Fruit fly (Drosophila melanogaster): Measurements from ENCODE around the gene CG3437.

Gene CG3437

DNA sequence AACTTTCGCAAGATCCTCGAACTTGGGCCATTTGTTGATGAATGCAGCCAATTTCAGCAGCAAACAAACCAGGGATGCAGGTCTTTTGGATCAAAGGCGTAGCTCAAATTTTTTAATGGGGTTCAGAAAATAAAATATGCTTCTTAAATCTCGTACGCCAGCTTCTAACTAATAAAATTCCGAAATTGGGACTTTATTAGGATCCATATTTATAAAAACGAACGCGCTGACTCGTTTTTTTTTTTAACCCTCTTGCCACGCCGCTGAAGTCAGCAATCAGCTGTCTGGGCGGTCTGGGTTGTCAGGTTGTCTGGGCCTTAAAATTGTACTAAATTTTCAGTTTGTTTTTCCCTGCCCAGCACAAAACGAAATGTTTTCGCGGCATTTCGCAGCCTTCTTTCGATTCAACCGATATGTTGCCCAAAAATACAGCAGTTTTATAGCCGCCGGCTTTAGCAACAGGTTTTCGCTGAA lies at the start of gene CG3437:
Gene CG3437, minus strand, starts transcription at position 51 of the 474 bp plus-strand sequence.
- TF ChIP-seq CG17801 (GFP tag; optimal IDR thresholded peaks at IDR 0.05; ENCODE audit: partially characterized antibody): peak; percentile 94

DNA sequence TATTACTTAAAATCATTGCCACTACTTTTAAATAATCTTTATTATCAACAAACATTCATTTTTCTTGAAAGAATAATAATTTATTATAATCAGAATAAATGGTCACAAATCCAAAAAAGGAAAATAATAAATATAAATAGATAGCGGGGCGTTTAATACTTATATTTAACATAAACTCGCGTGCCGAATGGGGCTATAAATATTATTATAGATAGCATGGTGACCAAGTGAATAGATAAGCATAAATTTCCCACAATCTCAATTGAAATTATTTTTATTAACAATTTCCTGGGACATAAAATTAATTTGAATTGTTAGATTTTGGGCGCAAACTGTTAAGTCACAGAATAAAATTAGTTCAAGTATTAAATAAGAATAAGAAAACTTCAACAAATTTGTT lies 49.0 kb upstream of the CG3437 start:
- TF ChIP-seq CG17801 (GFP tag; optimal IDR thresholded peaks at IDR 0.05; ENCODE audit: partially characterized antibody): no peak

DNA sequence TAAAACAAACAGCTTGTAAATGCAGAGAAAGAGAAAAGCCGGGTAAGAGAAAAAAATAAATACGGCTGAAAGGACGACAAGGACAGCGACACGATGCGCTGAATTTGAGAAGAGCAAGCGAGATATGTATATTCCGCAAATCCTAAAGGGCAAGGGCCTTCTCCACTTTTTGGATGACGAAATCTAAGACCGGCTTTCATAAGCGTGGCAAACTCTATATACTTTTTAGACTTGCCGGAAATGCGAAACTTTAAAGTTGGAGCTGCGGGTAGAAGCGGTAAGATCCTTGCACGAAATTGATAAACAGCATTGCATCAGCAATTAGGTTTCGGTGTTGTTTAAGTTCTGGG lies 48.2 kb upstream of the CG3437 start:
- no peak for TF ChIP-seq CG17801 (GFP tag; optimal IDR thresholded peaks at IDR 0.05; ENCODE audit: partially characterized antibody)

DNA sequence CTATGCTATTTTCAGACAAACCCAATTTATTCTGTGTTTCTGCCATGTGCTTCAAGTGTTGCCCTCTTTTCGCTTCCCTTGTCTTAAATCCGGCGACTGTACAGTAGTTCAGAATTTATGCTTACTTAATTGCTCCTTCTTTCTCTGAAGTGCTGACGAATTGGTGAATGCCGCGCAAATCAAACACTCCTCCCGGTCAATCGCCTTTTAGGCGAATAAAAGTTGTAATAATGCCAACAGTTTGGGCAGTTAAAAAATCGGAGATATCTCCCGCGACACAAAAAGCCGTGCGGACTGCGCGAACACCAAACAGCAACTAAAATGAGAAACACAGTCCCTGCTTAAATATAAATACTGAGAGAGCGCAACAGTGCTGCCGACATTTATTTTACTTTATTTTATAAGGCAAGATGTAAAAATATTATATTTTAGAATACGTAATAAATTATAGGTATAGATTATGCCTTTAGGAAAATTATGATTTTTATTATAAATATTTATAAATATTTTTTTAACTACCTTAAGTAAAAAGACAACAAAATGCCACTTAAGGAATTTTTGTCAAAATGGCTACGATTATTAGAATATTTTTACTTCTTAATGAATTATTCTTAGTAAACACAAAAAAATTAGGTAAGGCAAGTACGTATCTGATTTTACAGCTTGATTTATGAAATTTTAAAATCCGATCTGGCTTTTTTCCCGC lies 47.7 kb upstream of the CG3437 start, which contains the start of gene path:
Gene path, minus strand, starts transcription at position 322 of the 706 bp plus-strand sequence.
- no peak for TF ChIP-seq CG17801 (GFP tag; optimal IDR thresholded peaks at IDR 0.05; ENCODE audit: partially characterized antibody)

DNA sequence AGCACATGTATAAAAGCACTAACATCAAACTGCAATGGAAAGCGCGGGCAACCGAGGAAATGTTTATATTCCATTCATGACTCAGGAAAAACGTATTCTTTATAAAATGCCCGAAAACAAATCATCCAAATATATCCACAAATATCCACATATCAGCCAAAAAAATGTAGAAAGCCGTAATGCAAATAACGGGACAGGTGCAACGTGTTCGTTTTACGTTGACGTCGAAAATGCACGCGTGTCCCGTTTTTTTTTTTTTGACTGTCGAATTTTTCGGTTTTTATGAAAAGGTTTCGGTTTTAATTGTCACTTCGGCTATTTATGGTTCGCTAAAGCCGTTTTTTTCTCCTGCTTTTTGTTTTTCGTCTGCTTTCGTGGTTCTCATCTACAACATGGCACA lies 47.1 kb upstream of the CG3437 start:
- no peak for TF ChIP-seq CG17801 (GFP tag; optimal IDR thresholded peaks at IDR 0.05; ENCODE audit: partially characterized antibody)

DNA sequence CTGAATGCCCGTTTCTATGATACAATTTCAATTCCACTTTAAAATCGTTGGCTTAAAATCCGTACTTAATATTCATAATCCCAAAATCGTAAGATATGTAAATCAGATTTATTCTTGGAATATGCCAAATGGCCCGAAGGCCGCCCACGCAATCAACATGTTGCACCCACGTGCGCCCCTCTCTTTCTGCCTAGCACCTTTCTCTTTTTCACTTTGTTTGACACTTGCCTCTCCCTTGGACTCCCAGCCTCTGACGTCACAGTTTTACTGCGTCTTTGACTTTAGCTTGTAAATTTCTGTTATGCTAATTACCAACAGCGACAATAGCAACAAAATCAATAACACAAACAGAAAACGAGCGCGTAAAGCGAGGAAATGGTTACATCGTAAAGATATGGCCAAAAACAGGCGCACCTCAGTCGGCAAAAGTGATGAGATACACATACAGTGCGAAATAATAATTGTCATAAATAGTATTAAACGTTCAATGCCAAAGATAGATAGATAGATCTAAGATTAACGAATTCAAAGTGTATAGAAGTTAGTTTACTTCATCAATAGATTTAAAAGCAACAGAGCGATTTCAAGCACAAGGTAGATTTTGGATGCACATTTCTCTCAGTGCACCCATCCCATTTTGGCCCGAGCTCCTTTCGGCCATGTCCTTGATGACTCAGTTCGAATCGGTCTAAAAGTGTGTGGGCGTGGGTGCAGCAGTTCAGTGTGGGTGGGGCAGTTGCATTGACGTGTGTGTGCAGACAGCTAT lies 46.3 kb upstream of the CG3437 start:
- TF ChIP-seq CG17801 (GFP tag; optimal IDR thresholded peaks at IDR 0.05; ENCODE audit: partially characterized antibody): no peak

DNA sequence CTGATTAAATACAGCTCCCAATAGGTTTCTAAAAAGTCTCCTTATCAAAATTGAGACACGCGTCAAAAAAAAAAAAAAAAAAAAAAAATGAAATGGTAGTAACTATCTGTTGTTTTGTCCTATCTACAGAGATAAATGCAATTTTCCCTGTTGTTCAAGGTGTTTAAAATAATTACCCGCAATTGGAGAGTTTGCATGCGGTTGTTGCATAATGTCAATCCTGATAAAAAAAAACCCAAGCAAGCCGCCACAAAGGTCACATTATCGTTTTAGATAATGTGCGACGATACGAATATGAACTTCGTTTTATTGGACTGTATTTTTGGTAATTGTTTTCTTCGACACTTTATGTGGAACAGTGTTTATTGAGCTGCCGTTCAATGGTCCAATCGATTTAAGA lies 45.4 kb upstream of the CG3437 start:
- TF ChIP-seq CG17801 (GFP tag; optimal IDR thresholded peaks at IDR 0.05; ENCODE audit: partially characterized antibody): no peak

DNA sequence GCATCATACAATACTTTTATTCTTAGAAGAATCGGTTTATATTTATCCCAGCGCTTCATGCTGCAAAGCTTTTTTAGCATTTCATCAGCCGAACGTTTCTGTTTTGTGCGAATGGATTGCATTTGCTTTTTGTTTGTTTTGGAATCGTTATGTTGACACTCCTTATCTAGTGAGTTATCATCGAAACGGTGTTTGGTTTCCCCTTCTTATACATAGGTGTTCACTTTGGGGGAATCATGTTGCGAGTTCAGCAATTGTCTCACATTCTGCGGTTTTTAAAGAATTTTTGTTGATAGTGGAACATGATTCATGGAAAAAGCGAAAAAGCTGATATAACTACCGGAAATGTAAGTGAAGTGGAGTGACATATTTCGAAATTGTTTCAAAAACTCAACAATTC lies 44.8 kb upstream of the CG3437 start:
- no peak for TF ChIP-seq CG17801 (GFP tag; optimal IDR thresholded peaks at IDR 0.05; ENCODE audit: partially characterized antibody)

DNA sequence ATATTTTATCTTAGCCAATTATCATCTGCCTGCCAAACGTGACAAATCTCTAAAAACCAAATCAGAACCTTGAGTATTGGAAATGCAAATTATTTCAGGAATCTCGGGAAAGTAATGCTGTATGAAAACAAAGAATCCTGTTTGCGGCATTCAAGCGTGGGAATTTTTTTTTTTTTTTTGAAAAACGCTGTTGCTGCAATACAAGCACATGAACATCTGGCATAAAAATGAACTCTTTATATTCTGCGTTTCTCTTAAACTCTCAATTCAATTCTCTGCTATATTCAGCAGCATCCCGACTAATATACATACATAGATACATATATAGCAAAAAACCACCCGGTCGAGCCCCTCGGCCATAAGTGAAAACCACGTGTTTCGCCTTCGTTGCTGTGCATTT lies 43.8 kb upstream of the CG3437 start:
- no peak for TF ChIP-seq CG17801 (GFP tag; optimal IDR thresholded peaks at IDR 0.05; ENCODE audit: partially characterized antibody)

DNA sequence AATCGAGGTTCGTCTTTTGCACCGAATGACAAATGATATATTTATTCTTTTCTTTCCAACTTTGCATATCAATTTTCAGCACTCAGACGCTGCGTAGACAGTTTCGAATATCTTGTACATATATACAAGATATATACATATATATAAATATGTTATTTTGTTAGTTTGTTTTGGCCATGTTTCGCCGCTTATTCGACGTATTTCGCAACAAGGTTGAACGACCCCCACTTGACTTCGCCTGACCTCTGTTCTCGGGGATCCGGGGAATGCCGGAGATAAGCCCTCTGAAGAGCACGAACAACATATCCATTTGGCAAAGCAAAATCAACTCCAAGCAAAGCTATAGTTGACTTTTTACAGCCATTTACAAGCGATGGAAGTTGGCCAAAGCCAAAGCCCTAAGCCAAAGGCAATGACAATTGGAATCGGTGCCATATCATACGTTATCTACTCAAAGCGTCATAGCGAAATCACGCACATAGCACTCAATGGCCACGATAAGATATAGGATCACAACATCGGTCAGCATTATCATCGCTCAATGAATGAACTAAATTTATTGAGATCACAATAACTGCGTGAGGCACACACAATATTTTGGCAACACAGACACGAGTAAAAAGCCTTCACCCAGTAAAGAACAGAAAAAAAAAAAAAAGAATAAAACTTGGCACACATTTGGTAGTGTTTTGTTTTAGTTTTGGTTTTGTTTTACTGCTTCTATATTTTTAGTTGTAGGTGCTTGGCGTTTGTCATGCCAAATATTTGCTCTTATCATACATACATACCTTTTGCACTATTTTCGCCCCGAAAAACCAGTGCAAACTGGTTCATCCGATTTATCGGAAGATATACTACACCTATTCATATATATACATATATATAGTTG lies 42.7 kb upstream of the CG3437 start:
- no peak for TF ChIP-seq CG17801 (GFP tag; optimal IDR thresholded peaks at IDR 0.05; ENCODE audit: partially characterized antibody)

DNA sequence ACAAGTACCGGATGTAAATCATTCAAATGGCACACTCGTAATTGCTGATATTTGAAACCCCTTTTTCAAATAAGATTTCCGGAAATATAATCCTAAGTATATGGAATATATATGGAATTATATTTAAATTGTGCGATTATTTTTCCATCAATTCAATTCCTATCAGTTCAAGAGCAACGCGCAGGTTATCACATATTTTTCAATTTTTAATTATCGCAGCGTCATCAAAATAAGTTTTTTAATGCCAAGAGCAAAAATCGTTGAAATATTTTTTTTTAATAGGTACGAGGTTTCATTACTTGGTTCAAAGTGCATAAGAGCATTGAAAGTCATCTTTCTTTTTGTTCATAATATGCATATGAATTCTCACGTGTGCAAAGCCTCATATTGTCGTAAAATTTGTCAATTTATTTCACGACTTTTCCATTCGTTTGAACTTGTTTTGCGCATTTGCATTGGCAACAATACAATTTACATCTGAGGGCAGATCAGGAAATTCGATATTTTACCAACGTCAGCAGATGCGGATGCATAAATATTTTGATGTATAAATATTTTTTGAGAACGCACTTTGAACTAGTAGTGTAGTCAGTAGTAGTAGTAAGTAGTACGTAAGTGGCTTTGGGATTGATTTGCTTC lies 40.6 kb upstream of the CG3437 start:
- no peak for TF ChIP-seq CG17801 (GFP tag; optimal IDR thresholded peaks at IDR 0.05; ENCODE audit: partially characterized antibody)

DNA sequence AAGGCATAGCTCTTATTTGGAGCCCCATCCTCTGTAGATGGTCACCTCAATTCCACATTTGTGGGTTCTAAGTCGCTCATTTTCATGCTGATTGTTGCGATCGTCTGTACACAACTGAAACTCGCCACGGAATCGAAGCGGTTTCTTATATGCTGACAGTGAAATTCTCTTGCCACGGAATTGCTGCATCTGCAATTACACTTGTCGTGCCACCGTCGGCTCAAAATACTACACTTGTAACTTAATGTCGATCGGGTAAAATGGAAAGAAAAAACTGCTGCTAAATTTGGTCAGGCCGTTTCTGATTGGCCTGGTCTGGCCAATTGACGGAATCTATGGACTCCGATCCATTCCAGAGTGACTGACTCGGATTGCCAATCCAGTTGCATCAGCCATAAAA lies 39.8 kb upstream of the CG3437 start:
- TF ChIP-seq CG17801 (GFP tag; optimal IDR thresholded peaks at IDR 0.05; ENCODE audit: partially characterized antibody): peak; percentile 78

DNA sequence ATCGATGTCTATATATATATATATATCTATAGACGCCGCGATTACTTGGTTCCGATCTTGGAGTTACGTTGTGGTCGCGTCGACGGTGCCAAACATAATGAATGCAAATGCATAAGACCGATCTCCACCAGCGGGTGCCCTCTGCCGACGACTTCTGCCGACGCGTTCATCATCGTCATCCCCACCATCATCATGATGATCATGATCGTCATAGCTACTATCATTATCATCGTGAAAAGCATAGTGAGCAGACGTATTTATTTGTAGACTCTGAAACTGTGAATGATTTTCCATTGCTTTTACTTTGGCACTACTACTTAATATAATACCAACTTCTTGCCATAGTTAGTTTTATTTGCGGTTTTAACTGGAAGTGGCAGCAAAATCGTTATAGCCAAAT lies 34.6 kb upstream of the CG3437 start, which contains the start of gene CG32037:
Gene CG32037, minus strand, starts transcription at position 101 of the 400 bp plus-strand sequence.
- no peak for TF ChIP-seq CG17801 (GFP tag; optimal IDR thresholded peaks at IDR 0.05; ENCODE audit: partially characterized antibody)

DNA sequence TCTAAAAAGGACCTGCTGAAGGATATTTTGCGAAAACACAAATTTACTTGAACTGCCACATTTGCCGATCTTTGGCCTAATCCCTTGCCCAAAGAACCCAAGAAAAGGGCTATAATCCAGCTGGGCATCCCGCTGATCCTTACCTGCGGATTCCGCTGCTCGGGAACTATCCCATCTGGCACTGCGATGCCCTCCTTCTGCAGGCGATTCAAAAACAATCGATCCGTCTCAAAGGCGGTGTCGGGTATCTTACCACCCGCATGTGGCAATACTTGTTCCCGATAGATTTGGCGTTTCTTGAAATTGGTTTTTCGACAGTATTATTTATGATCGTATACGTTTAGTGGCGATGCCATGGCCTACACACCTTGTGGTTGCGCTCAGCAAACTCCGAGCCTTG lies 33.9 kb upstream of the CG3437 start:
- TF ChIP-seq CG17801 (GFP tag; optimal IDR thresholded peaks at IDR 0.05; ENCODE audit: partially characterized antibody): no peak

DNA sequence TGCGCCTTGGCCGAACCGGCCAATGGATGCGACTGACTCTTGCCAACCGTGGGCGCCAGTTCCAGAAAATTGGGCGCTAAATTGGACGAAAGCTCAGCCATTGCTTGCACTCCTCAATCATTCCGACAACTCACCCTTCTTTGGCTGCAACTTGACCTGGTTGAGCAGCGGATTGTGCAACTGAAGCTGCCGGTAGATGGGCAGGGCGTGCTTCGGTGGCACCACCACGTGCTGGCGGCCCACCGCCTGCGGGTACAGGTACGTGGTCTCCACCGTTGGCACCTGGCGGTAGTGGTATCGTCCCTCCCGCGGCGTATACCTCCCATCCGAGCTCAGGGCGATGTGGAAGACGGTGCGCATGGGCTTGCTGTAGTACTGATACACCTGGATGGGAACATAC lies 33.0 kb upstream of the CG3437 start:
- no peak for TF ChIP-seq CG17801 (GFP tag; optimal IDR thresholded peaks at IDR 0.05; ENCODE audit: partially characterized antibody)
